Worm (Caenorhabditis elegans): ENCODE data around the gene dmd-7.

Gene dmd-7

ce11 chrV:6222171-6222733 is 24.5 kb upstream of the dmd-7 start:
- no peak for TF ChIP-seq nhr-2 (tag; optimal IDR thresholded peaks at IDR 0.05)
- no peak for TF ChIP-seq unc-62 (GFP tag; optimal IDR thresholded peaks at IDR 0.05)
- TF ChIP-seq snpc-4 (tag; optimal IDR thresholded peaks at IDR 0.05), result no peak
- TF ChIP-seq nhr-237 (tag; optimal IDR thresholded peaks at IDR 0.05), result no peak
- no peak for TF ChIP-seq drap-1 (GFP tag; optimal IDR thresholded peaks at IDR 0.05)
- no peak for TF ChIP-seq cnd-1 (tag; optimal IDR thresholded peaks at IDR 0.05)
- TF ChIP-seq unc-39 (tag; optimal IDR thresholded peaks at IDR 0.05), result no peak
- TF ChIP-seq lin-32 (GFP tag; optimal IDR thresholded peaks at IDR 0.05), result no peak
- no peak for TF ChIP-seq ceh-39 (tag; optimal IDR thresholded peaks at IDR 0.05)
- no peak for TF ChIP-seq unc-120 (tag; optimal IDR thresholded peaks at IDR 0.05; ENCODE audit: poor library complexity, severe bottlenecking)
- no peak for TF ChIP-seq ham-2 (GFP tag; optimal IDR thresholded peaks at IDR 0.05)
- no peak for TF ChIP-seq mls-2 (tag; optimal IDR thresholded peaks at IDR 0.05)
- TF ChIP-seq pha-4 (tag; optimal IDR thresholded peaks at IDR 0.05), result no peak
- TF ChIP-seq tbx-8 (GFP tag; optimal IDR thresholded peaks at IDR 0.05), result no peak
- TF ChIP-seq elt-1 (tag; optimal IDR thresholded peaks at IDR 0.05; ENCODE audit: borderline replicate concordance, insufficient read depth), result no peak
- TF ChIP-seq ceh-43 (GFP tag; optimal IDR thresholded peaks at IDR 0.05), result no peak
- no peak for TF ChIP-seq ceh-83 (GFP tag; optimal IDR thresholded peaks at IDR 0.05)
- no peak for TF ChIP-seq nhr-76 (tag; optimal IDR thresholded peaks at IDR 0.05)

ce11 chrV:6222779-6223276 is 23.9 kb upstream of the dmd-7 start:
- TF ChIP-seq cnd-1 (tag; optimal IDR thresholded peaks at IDR 0.05), result no peak
- no peak for TF ChIP-seq lsy-2 (tag; optimal IDR thresholded peaks at IDR 0.05)
- peak; percentile 38 for TF ChIP-seq ceh-83 (GFP tag; optimal IDR thresholded peaks at IDR 0.05)
- no peak for TF ChIP-seq nhr-237 (tag; optimal IDR thresholded peaks at IDR 0.05)
- TF ChIP-seq nhr-2 (tag; optimal IDR thresholded peaks at IDR 0.05), result no peak

ce11 chrV:6223315-6224018 is 23.3 kb upstream of the dmd-7 start:
- TF ChIP-seq hlh-1 (tag; optimal IDR thresholded peaks at IDR 0.05) (no peak), ztf-11 (tag; optimal IDR thresholded peaks at IDR 0.05) (no peak), ceh-43 (GFP tag; optimal IDR thresholded peaks at IDR 0.05) (no peak), mep-1 (tag; optimal IDR thresholded peaks at IDR 0.05) (no peak), elt-3 (tag; optimal IDR thresholded peaks at IDR 0.05) (no peak), nhr-2 (tag; optimal IDR thresholded peaks at IDR 0.05) (no peak), blmp-1 (tag; optimal IDR thresholded peaks at IDR 0.05) (no peak), lin-32 (GFP tag; optimal IDR thresholded peaks at IDR 0.05) (no peak), snpc-4 (tag; optimal IDR thresholded peaks at IDR 0.05) (no peak), M03D4.4 (tag; optimal IDR thresholded peaks at IDR 0.05) (no peak), cnd-1 (tag; optimal IDR thresholded peaks at IDR 0.05) (no peak), drap-1 (GFP tag; optimal IDR thresholded peaks at IDR 0.05) (no peak), nhr-28 (tag; optimal IDR thresholded peaks at IDR 0.05) (no peak), mab-5 (tag; optimal IDR thresholded peaks at IDR 0.05) (no peak)

ce11 chrV:6224019-6224335 is 22.8 kb upstream of the dmd-7 start:
- TF ChIP-seq ceh-39 (tag; optimal IDR thresholded peaks at IDR 0.05) (no peak), nhr-76 (tag; optimal IDR thresholded peaks at IDR 0.05) (no peak)

ce11 chrV:6224494-6224959 is 22.2 kb upstream of the dmd-7 start:
- TF ChIP-seq bed-3 (GFP tag; optimal IDR thresholded peaks at IDR 0.05) (no peak), nhr-76 (tag; optimal IDR thresholded peaks at IDR 0.05) (no peak), lin-32 (GFP tag; optimal IDR thresholded peaks at IDR 0.05) (no peak), sptf-1 (tag; optimal IDR thresholded peaks at IDR 0.05) (no peak), sem-2 (GFP tag; optimal IDR thresholded peaks at IDR 0.05) (no peak), hlh-1 (tag; optimal IDR thresholded peaks at IDR 0.05) (peak; percentile 67), lin-13 (tag; optimal IDR thresholded peaks at IDR 0.05) (no peak), ces-1 (GFP tag; optimal IDR thresholded peaks at IDR 0.05) (peak; percentile 85), drap-1 (GFP tag; optimal IDR thresholded peaks at IDR 0.05) (peak; percentile 22), blmp-1 (tag; optimal IDR thresholded peaks at IDR 0.05) (no peak), flh-1 (GFP tag; optimal IDR thresholded peaks at IDR 0.05) (no peak), elt-3 (tag; optimal IDR thresholded peaks at IDR 0.05) (peak; percentile 0), pha-4 (tag; optimal IDR thresholded peaks at IDR 0.05) (no peak), unc-39 (tag; optimal IDR thresholded peaks at IDR 0.05) (no peak), tbx-8 (GFP tag; optimal IDR thresholded peaks at IDR 0.05) (no peak), ceh-39 (tag; optimal IDR thresholded peaks at IDR 0.05) (no peak), ham-2 (GFP tag; optimal IDR thresholded peaks at IDR 0.05) (no peak), nhr-12 (tag; optimal IDR thresholded peaks at IDR 0.05) (no peak), ceh-83 (GFP tag; optimal IDR thresholded peaks at IDR 0.05) (no peak), cnd-1 (tag; optimal IDR thresholded peaks at IDR 0.05) (no peak), mab-5 (tag; optimal IDR thresholded peaks at IDR 0.05) (no peak), M03D4.4 (tag; optimal IDR thresholded peaks at IDR 0.05) (no peak), mls-2 (tag; optimal IDR thresholded peaks at IDR 0.05) (no peak), nhr-2 (tag; optimal IDR thresholded peaks at IDR 0.05) (no peak), nhr-28 (tag; optimal IDR thresholded peaks at IDR 0.05) (no peak), snpc-4 (tag; optimal IDR thresholded peaks at IDR 0.05) (no peak), unc-62 (GFP tag; optimal IDR thresholded peaks at IDR 0.05) (peak; percentile 84), ztf-11 (tag; optimal IDR thresholded peaks at IDR 0.05) (peak; percentile 47), lsy-2 (tag; optimal IDR thresholded peaks at IDR 0.05) (peak; percentile 44), nhr-237 (tag; optimal IDR thresholded peaks at IDR 0.05) (peak; percentile 51), unc-120 (tag; optimal IDR thresholded peaks at IDR 0.05; ENCODE audit: poor library complexity, severe bottlenecking) (peak; percentile 83), zip-8 (tag; optimal IDR thresholded peaks at IDR 0.05) (no peak), ceh-43 (GFP tag; optimal IDR thresholded peaks at IDR 0.05) (no peak), elt-1 (tag; optimal IDR thresholded peaks at IDR 0.05; ENCODE audit: borderline replicate concordance, insufficient read depth) (peak; percentile 57), mep-1 (tag; optimal IDR thresholded peaks at IDR 0.05) (peak; percentile 69)
